Worm (Caenorhabditis elegans): Measurements from ENCODE around the gene Y43B11AR.3.

Y43B11AR.3 gene

ce11 chrIV:7052135-7052534, 31.4 kb downstream of the Y43B11AR.3 start:
- TF ChIP-seq ztf-28 (GFP tag; IDR thresholded peaks at IDR 0.05) = no peak
- 0 out of 2 replicates have a peak, but pooled peaks have one; percentile 7 for TF ChIP-seq nfyb-1 (GFP tag; IDR thresholded peaks at IDR 0.05)
- 0 out of 2 replicates have a peak, but pooled peaks have one; percentile 52 for TF ChIP-seq madf-3 (GFP tag; IDR thresholded peaks at IDR 0.05)
- TF ChIP-seq dpl-1 (GFP tag; optimal IDR thresholded peaks at IDR 0.05) = no peak
- peak; percentile 15 for TF ChIP-seq ZK185.1 (tag; optimal IDR thresholded peaks at IDR 0.05; ENCODE audit: poor library complexity, severe bottlenecking)

DNA sequence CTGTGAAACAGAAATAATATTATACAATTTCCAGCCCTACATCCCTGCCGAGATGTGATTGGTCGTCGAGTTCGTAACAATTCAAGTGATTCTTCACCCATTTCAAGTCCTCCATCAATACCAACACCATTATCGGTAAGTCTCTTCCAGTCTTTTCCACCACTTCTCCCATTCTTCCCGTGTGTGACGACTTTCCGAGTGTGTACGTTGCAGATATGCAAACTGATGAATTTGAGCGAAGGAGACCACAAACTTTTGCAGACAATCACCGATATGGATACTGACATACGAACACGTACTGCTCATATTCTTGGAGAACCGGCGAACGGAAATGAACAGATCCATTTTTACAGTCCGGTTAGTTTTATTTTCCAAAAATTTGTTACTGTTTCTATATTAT, 32.0 kb downstream of the Y43B11AR.3 start:
- TF ChIP-seq madf-10 (tag; optimal IDR thresholded peaks at IDR 0.05) (no peak), F57C9.4 (tag; optimal IDR thresholded peaks at IDR 0.05) (peak; percentile 27), zim-3 (tag; optimal IDR thresholded peaks at IDR 0.05) (peak; percentile 26), T07F8.4 (tag; optimal IDR thresholded peaks at IDR 0.05) (no peak), ama-1 (optimal IDR thresholded peaks at IDR 0.05) (peak; percentile 63), ama-1 (GFP tag; optimal IDR thresholded peaks at IDR 0.05) (no peak), ztf-25 (GFP tag; IDR thresholded peaks at IDR 0.05) (no peak), egrh-3 (GFP tag; IDR thresholded peaks at IDR 0.05) (no peak)

ce11 chrIV:7049672-7050206, 33.8 kb downstream of the Y43B11AR.3 start, which contains the start of gene nhr-105:
Gene nhr-105 (plus strand): TSS chrIV:7050156.
- 0 out of 2 replicates have a peak, but pooled peaks have one; percentile 27 for TF ChIP-seq dox-1 (GFP tag; IDR thresholded peaks at IDR 0.05)
- no peak for TF ChIP-seq mxl-1 (tag; optimal IDR thresholded peaks at IDR 0.05)
- TF ChIP-seq cebp-1 (GFP tag; IDR thresholded peaks at IDR 0.05) = no peak
- peak; percentile 63 for TF ChIP-seq cebp-1 (tag; optimal IDR thresholded peaks at IDR 0.05)
- no peak for TF ChIP-seq lsy-27 (tag; optimal IDR thresholded peaks at IDR 0.05; ENCODE audit: borderline replicate concordance, insufficient read depth)
- no peak for TF ChIP-seq snpc-4 (GFP tag; optimal IDR thresholded peaks at IDR 0.05)
- no peak for TF ChIP-seq snpc-4 (tag; optimal IDR thresholded peaks at IDR 0.05)
- peak; percentile 10 for TF ChIP-seq tlf-1 (GFP tag; optimal IDR thresholded peaks at IDR 0.05)
- TF ChIP-seq attf-5 (GFP tag; optimal IDR thresholded peaks at IDR 0.05) = peak; percentile 56
- TF ChIP-seq ZK185.1 (tag; optimal IDR thresholded peaks at IDR 0.05; ENCODE audit: poor library complexity, severe bottlenecking) = peak; percentile 10
- TF ChIP-seq chd-7 (tag; optimal IDR thresholded peaks at IDR 0.05) = peak; percentile 37
- TF ChIP-seq nhr-90 (tag; optimal IDR thresholded peaks at IDR 0.05) = peak; percentile 39
- TF ChIP-seq ztf-28 (GFP tag; IDR thresholded peaks at IDR 0.05) = no peak
- TF ChIP-seq C06A6.2 (GFP tag; conservative IDR thresholded peaks at IDR 0.05) = peak; percentile 62
- peak in 1 of 3 experiments; percentile 27 for TF ChIP-seq lin-35 (GFP tag; optimal IDR thresholded peaks at IDR 0.05)
- no peak for TF ChIP-seq F37B4.10 (GFP tag; IDR thresholded peaks at IDR 0.05)
- no peak for TF ChIP-seq let-607 (tag; optimal IDR thresholded peaks at IDR 0.05)
- TF ChIP-seq ztf-26 (tag; optimal IDR thresholded peaks at IDR 0.05) = peak; percentile 21
- no peak for TF ChIP-seq lsl-1 (GFP tag; optimal IDR thresholded peaks at IDR 0.05)
- peak; percentile 80 for TF ChIP-seq atf-7 (tag; optimal IDR thresholded peaks at IDR 0.05)
- no peak for TF ChIP-seq ceh-91 (GFP tag; IDR thresholded peaks at IDR 0.05)
- TF ChIP-seq nhr-80 (tag; optimal IDR thresholded peaks at IDR 0.05) = peak; percentile 41
- peak; percentile 18 for TF ChIP-seq K12H6.12 (tag; optimal IDR thresholded peaks at IDR 0.05)
- TF ChIP-seq ztf-18 (tag; optimal IDR thresholded peaks at IDR 0.05) = peak; percentile 9
- peak; percentile 51; the same call in 1 of the 2 replicates for TF ChIP-seq Y95B8A.8 (GFP tag; IDR thresholded peaks at IDR 0.05)
- TF ChIP-seq tbp1 (GFP tag; optimal IDR thresholded peaks at IDR 0.05) = peak; percentile 34
- 0 out of 2 replicates have a peak, but pooled peaks have one; percentile 24 for TF ChIP-seq B0336.3 (GFP tag; IDR thresholded peaks at IDR 0.05)
- TF ChIP-seq hmg-1.2 (GFP tag; IDR thresholded peaks at IDR 0.05) = peak; percentile 70
- no peak for TF ChIP-seq madf-10 (tag; optimal IDR thresholded peaks at IDR 0.05)
- TF ChIP-seq unc-62 (GFP tag; optimal IDR thresholded peaks at IDR 0.05) = peak; percentile 36
- peak; percentile 36 for TF ChIP-seq ama-1 (optimal IDR thresholded peaks at IDR 0.05)
- TF ChIP-seq ama-1 (GFP tag; optimal IDR thresholded peaks at IDR 0.05) = no peak
- peak; percentile 59 for TF ChIP-seq lin-40 (tag; optimal IDR thresholded peaks at IDR 0.05)
- TF ChIP-seq F22D6.2 (tag; optimal IDR thresholded peaks at IDR 0.05) = peak; percentile 32
- TF ChIP-seq nhr-120 (GFP tag; IDR thresholded peaks at IDR 0.05) = no peak
- TF ChIP-seq egl-18 (GFP tag; IDR thresholded peaks at IDR 0.05) = no peak
- peak; percentile 63 for TF ChIP-seq somi-1 (GFP tag; optimal IDR thresholded peaks at IDR 0.05)
